Fruit fly (Drosophila melanogaster): Measurements from ENCODE around the gene CG33124.
A peak's percentile ranks its signal among the peaks of the same experiment; 100 is the strongest.

The CG33124 gene

dm6 chr2L:2202853-2203717, 5.8 kb downstream of the CG33124 start:
- TF ChIP-seq EcR (GFP tag; optimal IDR thresholded peaks at IDR 0.05) (peak; percentile 98 to 99), Dll (optimal IDR thresholded peaks at IDR 0.05) (no peak)

DNA sequence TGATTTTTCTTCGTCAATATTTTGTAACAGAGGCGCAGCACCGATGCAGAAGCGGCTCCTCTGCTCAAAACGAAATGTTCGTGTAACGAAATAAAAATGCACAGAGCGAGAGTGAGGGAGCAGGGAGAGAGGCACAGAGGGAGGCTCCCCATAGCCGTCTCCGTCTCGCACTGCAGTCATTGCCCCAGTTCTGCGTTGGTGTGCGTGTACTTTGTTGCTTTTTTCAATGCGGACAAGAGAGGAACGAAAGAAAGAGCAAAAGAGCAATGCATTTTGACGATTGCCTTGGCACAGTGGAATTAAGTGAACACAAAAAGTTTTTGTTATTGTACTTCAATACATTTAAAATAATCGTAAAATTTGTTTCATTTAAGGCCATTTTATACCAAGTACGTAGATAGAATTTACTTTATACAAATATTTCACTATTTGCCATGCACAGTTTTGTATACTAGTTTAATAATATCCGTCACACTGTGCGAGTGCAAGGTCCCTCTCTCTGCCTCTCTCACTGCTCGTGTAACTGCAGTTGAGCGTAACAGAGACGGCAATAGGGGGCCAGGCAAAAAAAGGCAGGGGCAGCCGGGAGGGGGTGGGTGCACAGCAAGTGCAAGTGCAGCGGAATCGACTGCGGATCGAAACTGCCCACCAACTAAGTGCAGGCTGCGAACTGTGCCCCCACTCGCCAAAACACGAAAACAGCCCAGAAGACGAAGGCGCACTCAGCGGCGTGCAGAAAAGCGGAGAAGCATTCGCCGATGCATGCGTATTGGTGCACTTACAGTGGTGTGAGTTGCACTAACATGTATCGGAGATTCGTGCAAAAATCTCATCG, 6.7 kb downstream of the CG33124 start:
- TF ChIP-seq Dll (optimal IDR thresholded peaks at IDR 0.05) (peak; percentile 29), usp (GFP tag; optimal IDR thresholded peaks at IDR 0.05) (no peak), EcR (GFP tag; optimal IDR thresholded peaks at IDR 0.05) (peak; percentile 98), pan (optimal IDR thresholded peaks at IDR 0.05) (no peak)

DNA sequence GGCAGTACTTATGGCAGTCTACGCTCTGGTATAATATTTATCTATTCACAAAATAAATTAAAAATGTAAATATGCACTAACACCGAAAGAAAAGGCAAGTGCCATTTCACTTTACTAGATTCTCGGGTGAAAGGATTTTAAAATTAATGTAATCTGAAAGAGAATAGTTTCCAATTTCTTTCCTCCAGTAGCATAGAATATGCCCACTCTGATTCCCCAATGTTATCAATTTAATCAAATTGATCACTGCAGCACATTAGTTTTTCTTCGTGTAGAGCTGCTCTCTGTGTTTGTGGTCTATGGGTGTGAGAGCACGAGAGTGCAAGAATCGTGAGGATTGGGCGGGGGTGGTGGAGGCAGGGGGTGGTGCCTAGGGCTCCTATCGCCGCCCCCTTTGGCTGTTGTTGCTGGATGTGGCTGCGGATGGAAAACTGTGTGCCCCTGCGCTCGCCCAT, 7.8 kb downstream of the CG33124 start:
- TF ChIP-seq usp (GFP tag; optimal IDR thresholded peaks at IDR 0.05) (no peak), EcR (GFP tag; optimal IDR thresholded peaks at IDR 0.05) (peak in 1 of 2 experiments; percentile 82)

dm6 chr2L:2200136-2201036, 8.5 kb downstream of the CG33124 start:
- TF ChIP-seq EcR (GFP tag; optimal IDR thresholded peaks at IDR 0.05) (peak; percentile 100), CG8478 (optimal IDR thresholded peaks at IDR 0.05) (no peak), usp (GFP tag; optimal IDR thresholded peaks at IDR 0.05) (no peak), Dll (optimal IDR thresholded peaks at IDR 0.05) (no peak)

DNA sequence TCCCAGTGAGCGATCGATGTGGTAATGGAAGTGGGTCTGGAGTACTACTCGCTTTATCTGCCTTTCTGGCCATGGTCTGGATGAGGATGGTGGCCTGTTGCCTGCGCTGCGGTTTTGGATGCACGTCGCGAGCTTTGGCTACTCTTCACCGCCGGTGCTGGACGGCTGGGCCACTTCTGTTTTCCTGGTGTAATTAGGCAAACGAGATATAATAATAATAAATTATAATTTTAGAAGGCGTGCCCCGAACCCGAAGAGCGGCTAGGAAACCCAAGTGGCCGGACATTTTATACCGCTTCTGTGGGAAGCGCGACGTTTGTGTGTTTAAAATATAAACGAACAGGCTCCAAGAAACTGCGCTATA, 9.5 kb downstream of the CG33124 start:
- TF ChIP-seq Dll (optimal IDR thresholded peaks at IDR 0.05) (no peak), usp (GFP tag; optimal IDR thresholded peaks at IDR 0.05) (no peak)

- TF ChIP-seq CG8478 (optimal IDR thresholded peaks at IDR 0.05) (peak; percentile 21), EcR (GFP tag; optimal IDR thresholded peaks at IDR 0.05) (peak; percentile 65 to 90), pan (optimal IDR thresholded peaks at IDR 0.05) (no peak)
These were observed 10.1 kb downstream of the CG33124 start for dm6 chr2L:2198613-2199432.

DNA sequence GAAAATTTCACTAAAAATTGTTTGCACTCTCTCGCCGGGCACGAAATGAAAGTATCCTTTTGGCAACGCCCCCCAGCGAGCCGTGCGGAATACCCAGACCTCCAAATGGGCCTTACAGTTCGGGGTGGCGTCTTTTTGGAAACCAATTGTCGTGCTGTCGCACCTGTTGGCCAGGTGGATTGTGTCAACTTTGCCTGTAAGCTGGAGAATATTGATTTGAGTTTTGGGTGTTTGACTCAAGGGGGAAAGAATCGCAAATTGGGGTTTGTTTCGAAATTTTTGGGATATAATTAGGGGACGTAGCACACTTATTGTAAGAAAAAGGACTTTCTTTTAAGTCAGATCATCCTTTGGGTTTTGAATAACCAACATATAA, 10.8 kb downstream of the CG33124 start:
- TF ChIP-seq psq (optimal IDR thresholded peaks at IDR 0.05) (no peak), CG8478 (optimal IDR thresholded peaks at IDR 0.05) (no peak), Dll (optimal IDR thresholded peaks at IDR 0.05) (no peak), pan (optimal IDR thresholded peaks at IDR 0.05) (no peak)

dm6 chr2L:2197475-2198118, 11.3 kb downstream of the CG33124 start, which contains the start of gene COX7AL2:
COX7AL2 (minus strand) TSS chr2L:2197912.
- TF ChIP-seq usp (GFP tag; optimal IDR thresholded peaks at IDR 0.05) (no peak), EcR (GFP tag; optimal IDR thresholded peaks at IDR 0.05) (peak in 1 of 2 experiments; percentile 89)

DNA sequence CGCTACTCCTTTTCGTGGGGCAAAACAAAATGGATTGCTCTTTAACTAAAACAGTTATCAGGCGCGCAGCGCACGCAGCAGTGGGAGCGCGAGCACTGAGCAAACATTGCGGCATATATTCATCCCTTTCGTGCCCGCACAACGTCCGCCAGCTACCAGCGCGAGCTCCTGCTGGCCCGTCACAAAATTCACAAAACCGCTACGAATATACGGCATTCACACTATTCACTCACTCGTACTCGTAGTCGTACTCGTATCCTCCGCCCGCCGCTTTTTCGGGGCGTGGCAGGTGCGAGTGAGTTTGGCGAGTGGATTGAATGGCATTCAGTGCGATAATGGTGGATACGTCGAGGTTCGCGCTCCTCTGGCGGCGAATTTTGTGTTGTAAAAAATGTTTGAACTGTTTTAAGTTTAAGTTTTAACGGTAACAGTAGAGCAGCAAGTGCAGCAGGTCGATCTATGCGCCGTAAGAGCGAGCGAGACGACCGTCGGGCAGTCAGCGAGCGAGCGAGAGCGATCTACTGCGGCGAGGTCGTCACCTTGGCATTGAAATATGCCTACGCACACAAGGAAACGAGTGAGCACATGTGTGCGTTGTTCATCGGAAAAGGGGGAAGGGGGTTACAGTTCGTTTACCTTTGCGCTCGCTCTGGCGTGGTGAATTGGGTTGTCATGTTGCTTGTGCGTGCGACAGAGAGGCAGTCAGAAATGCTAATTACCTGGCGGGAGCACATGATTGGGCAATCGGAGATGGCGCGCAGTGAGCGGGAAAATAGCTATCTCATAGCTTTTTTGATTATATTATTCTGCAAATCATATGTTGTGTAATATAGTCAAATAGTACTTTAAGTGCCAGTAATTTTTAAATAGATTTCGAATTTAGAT, 12.1 kb downstream of the CG33124 start:
- TF ChIP-seq psq (optimal IDR thresholded peaks at IDR 0.05) (no peak), EcR (GFP tag; optimal IDR thresholded peaks at IDR 0.05) (peak; percentile 100), Dll (optimal IDR thresholded peaks at IDR 0.05) (peak; percentile 87), CG8478 (optimal IDR thresholded peaks at IDR 0.05) (peak; percentile 33), pan (optimal IDR thresholded peaks at IDR 0.05) (no peak)

DNA sequence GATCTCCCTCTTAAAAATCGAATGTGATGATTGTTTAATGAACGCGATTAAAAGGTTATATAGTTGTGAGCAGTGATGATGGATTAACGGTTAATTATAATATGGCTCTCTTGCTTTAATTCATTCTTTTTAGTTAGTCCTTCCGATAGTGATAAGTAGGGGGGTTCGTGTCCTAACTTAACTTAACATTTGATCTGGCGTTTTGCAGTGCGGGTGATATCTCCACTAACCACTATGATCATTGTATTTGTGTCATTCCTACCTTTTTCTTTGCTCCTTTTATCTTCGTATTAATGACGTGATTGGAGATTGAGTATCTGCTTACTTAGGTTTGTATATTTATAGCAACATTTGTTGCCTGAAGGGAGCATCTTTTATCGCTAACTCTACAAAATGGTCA, 13.6 kb downstream of the CG33124 start:
- no peak for TF ChIP-seq psq (optimal IDR thresholded peaks at IDR 0.05)
- no peak for TF ChIP-seq CG8478 (optimal IDR thresholded peaks at IDR 0.05)
- no peak for TF ChIP-seq usp (GFP tag; optimal IDR thresholded peaks at IDR 0.05)
- TF ChIP-seq Dll (optimal IDR thresholded peaks at IDR 0.05), result no peak
- no peak for TF ChIP-seq pan (optimal IDR thresholded peaks at IDR 0.05)
- TF ChIP-seq EcR (GFP tag; optimal IDR thresholded peaks at IDR 0.05), result no peak

All from whole organism.